Fruit fly (Drosophila melanogaster) whole organism, wandering third instar larva: ENCODE data around the gene CG14662.

Experiments used
- Abd-B ChIP-seq: fragments of >200 bp; optimal IDR thresholded peaks from 2 replicates; lab custom pipeline; 2017; ENCODE audit warnings: missing biosample characterization, missing genetic modification characterization
- CrebA ChIP-seq: fragments of 200-800 bp; sonication (Bioruptor generic); optimal IDR thresholded peaks from 2 replicates; lab custom pipeline; 2016; ENCODE audit warnings: missing biosample characterization, mild to moderate bottlenecking, missing genetic modification characterization, borderline replicate concordance
- Myc ChIP-seq: fragments of >200 bp; optimal IDR thresholded peaks from 2 replicates; lab custom pipeline; 2017
- OdsH ChIP-seq: fragments of 200-800 bp; sonication (Bioruptor generic); optimal IDR thresholded peaks from 2 replicates; lab custom pipeline; 2016; ENCODE audit warnings: missing biosample characterization, mild to moderate bottlenecking, missing genetic modification characterization
- dl ChIP-seq, 2 experiments: fragments of 175-275, 200-275 bp in 1 of 2; fragments of 200-275 bp in 1 of 2; sonication (Bioruptor generic); optimal IDR thresholded peaks; lab custom pipeline; 2018; ENCODE audit warnings: mild to moderate bottlenecking in 2 of 2, missing biosample characterization in 2 of 2, missing genetic modification characterization in 2 of 2, moderate library complexity in 2 of 2; ENCODE audit not compliant: partially characterized antibody in 2 of 2, insufficient read depth in 1 of 2
- h ChIP-seq: fragments of 200-800 bp; sonication (Bioruptor generic); optimal IDR thresholded peaks from 3 replicates; lab custom pipeline; 2016; ENCODE audit warnings: missing biosample characterization, mild to moderate bottlenecking, missing genetic modification characterization
- pan ChIP-seq: fragments of >200 bp; optimal IDR thresholded peaks from 2 replicates; lab custom pipeline; 2017
- tai ChIP-seq: sonication (Bioruptor generic); optimal IDR thresholded peaks from 2 replicates; lab custom pipeline; 2016; ENCODE audit warnings: missing biosample characterization, missing genetic modification characterization

- TF ChIP-seq h (GFP tag; lab: Kevin White, UChicago) = no peak
- TF ChIP-seq Myc (lab: Kevin White, UChicago) = no peak
- TF ChIP-seq OdsH = no peak
- TF ChIP-seq pan (lab: Kevin White, UChicago) = no peak
- TF ChIP-seq Abd-B = no peak
- TF ChIP-seq CrebA (GFP tag; lab: Kevin White, UChicago) = no peak
- TF ChIP-seq tai (GFP tag; lab: Kevin White, UChicago) = no peak
- TF ChIP-seq dl (GFP tag; optimal IDR thresholded peaks at IDR 0.05; lab: Kevin White, UChicago; ENCODE audit: insufficient read depth in 1 of 2, partially characterized antibody in 2 of 2) = no peak
Measured at dm6 chr3R:5022426-5022825, 38.4 kb upstream of the CG14662 start.
